Worm (Caenorhabditis elegans) whole organism, young adult: ENCODE data around the gene C29F7.2.

ENCODE experiments used
- B0019.2 ChIP-seq: fragments of 200-800 bp; sonication (Bioruptor generic); conservative IDR thresholded peaks from 2 replicates; pipeline ENCODE4 v1.3.6; 2022; ENCODE audit warnings: missing genetic modification reagents, missing genetic modification characterization, missing compliant biosample characterization
- D2030.7 ChIP-seq: fragments of 200-800 bp; sonication (Bioruptor generic); IDR thresholded peaks from 2 replicates; pipeline ENCODE4 v1.3.6; 2022; ENCODE audit warnings: missing genetic modification reagents, missing genetic modification characterization, missing compliant biosample characterization
- F57A8.1 ChIP-seq: fragments of 200-800 bp; sonication (Bioruptor generic); optimal IDR thresholded peaks from 2 replicates; lab custom pipeline; 2018; ENCODE audit warnings: mild to moderate bottlenecking, missing genetic modification characterization, moderate library complexity, missing compliant biosample characterization
- Y53F4B.3 ChIP-seq: fragments of 200-800 bp; sonication (Bioruptor generic); IDR thresholded peaks from 2 replicates; pipeline ENCODE4 v1.3.6; 2022; ENCODE audit warnings: missing genetic modification reagents, missing genetic modification characterization, missing compliant biosample characterization
- Y67H2A.10 ChIP-seq: fragments of 200-800 bp; sonication (Bioruptor generic); conservative IDR thresholded peaks from 2 replicates; pipeline ENCODE4 v1.3.6; 2022; ENCODE audit warnings: missing genetic modification reagents, missing genetic modification characterization, missing compliant biosample characterization
- ZK185.1 ChIP-seq: sonication (generic microtip); optimal IDR thresholded peaks from 2 replicates; lab custom pipeline; 2016; ENCODE audit warnings: mild to moderate bottlenecking, missing genetic modification characterization, missing compliant biosample characterization; ENCODE audit not compliant: poor library complexity, severe bottlenecking
- akir-1 ChIP-seq: fragments of 200-800 bp; sonication (Bioruptor generic); optimal IDR thresholded peaks from 2 replicates; lab custom pipeline; 2018; ENCODE audit warnings: mild to moderate bottlenecking, missing genetic modification characterization, moderate library complexity, missing compliant biosample characterization
- aptf-3 ChIP-seq: fragments of 200-800 bp; sonication (Bioruptor generic); IDR thresholded peaks from 2 replicates; pipeline ENCODE4 v1.3.6; 2022; ENCODE audit warnings: missing genetic modification characterization, missing compliant biosample characterization
- cebp-1 ChIP-seq, 2 experiments: fragments of 200-800 bp in 1 of 2; sonication (Bioruptor generic) in 1 of 2; sonication (generic microtip) in 1 of 2; IDR thresholded peaks in 1 of 2; optimal IDR thresholded peaks in 1 of 2; 2 replicates each; pipeline versions ENCODE4 v1.3.6 to Lab custom; 2017 to 2022; ENCODE audit warnings: missing compliant biosample characterization in 2 of 2, missing genetic modification characterization in 2 of 2, mild to moderate bottlenecking in 1 of 2, missing genetic modification reagents in 1 of 2, moderate library complexity in 1 of 2
- ceh-58 ChIP-seq: fragments of 200-800 bp; sonication (Bioruptor generic); IDR thresholded peaks from 2 replicates; pipeline ENCODE4 v1.3.6; 2022; ENCODE audit warnings: missing genetic modification characterization, missing compliant biosample characterization
- dpl-1 ChIP-seq: fragments of 150-350 bp; optimal IDR thresholded peaks from 2 replicates; lab custom pipeline; 2014; ENCODE audit warnings: missing biosample characterization, missing genetic modification reagents, missing genetic modification characterization
- egrh-3 ChIP-seq: fragments of 200-800 bp; sonication (Bioruptor generic); IDR thresholded peaks from 2 replicates; pipeline ENCODE4 v1.3.6; 2022; ENCODE audit warnings: missing genetic modification reagents, missing genetic modification characterization, missing compliant biosample characterization
- lag-1 ChIP-seq: fragments of 200-800 bp; sonication (Bioruptor generic); IDR thresholded peaks from 2 replicates; pipeline ENCODE4 v1.3.6; 2022; ENCODE audit warnings: missing genetic modification reagents, missing genetic modification characterization, missing compliant biosample characterization
- lin-35 ChIP-seq, 3 experiments: fragments of 150-350 bp in 2 of 3; sonication (generic microtip) in 1 of 3; optimal IDR thresholded peaks; 2 replicates each; lab custom pipeline; 2014 to 2018; ENCODE audit warnings: missing biosample characterization in 3 of 3, missing genetic modification characterization in 3 of 3, missing genetic modification reagents in 3 of 3
- lin-40 ChIP-seq: sonication (generic microtip); optimal IDR thresholded peaks from 2 replicates; lab custom pipeline; 2016; ENCODE audit warnings: missing genetic modification characterization, mild to moderate bottlenecking, missing compliant biosample characterization, missing genotype, missing genetic modification reagents
- lin-54 ChIP-seq: fragments of 200-800 bp; sonication (Bioruptor generic); optimal IDR thresholded peaks from 2 replicates; lab custom pipeline; 2018; ENCODE audit warnings: mild to moderate bottlenecking, missing genetic modification characterization, missing compliant biosample characterization
- nhr-80 ChIP-seq: sonication (generic microtip); optimal IDR thresholded peaks from 2 replicates; lab custom pipeline; 2016; ENCODE audit warnings: missing genetic modification characterization, missing compliant biosample characterization
- rpc-1 ChIP-seq, 2 experiments: fragments of 150-350 bp in 1 of 2; sonication (generic microtip) in 1 of 2; optimal IDR thresholded peaks; 2 replicates each; lab custom pipeline; 2014 to 2018; ENCODE audit warnings: missing biosample characterization in 1 of 2, missing genetic modification characterization in 1 of 2, missing genetic modification reagents in 1 of 2, missing genotype in 1 of 2
- somi-1 ChIP-seq: fragments of 200-800 bp; sonication (Bioruptor generic); optimal IDR thresholded peaks from 2 replicates; lab custom pipeline; 2018; ENCODE audit warnings: mild to moderate bottlenecking, missing genetic modification characterization, missing compliant biosample characterization
- tbp1 ChIP-seq: fragments of 200-800 bp; sonication (Bioruptor generic); optimal IDR thresholded peaks from 2 replicates; lab custom pipeline; 2018; ENCODE audit warnings: mild to moderate bottlenecking, missing genetic modification characterization, missing compliant biosample characterization
- tbx-9 ChIP-seq: sonication (generic microtip); optimal IDR thresholded peaks from 2 replicates; lab custom pipeline; 2016; ENCODE audit warnings: borderline replicate concordance, missing genetic modification characterization, inconsistent platforms, missing compliant biosample characterization
- unc-130 ChIP-seq: sonication (generic microtip); optimal IDR thresholded peaks from 2 replicates; lab custom pipeline; 2016; ENCODE audit warnings: missing genetic modification reagents, missing genetic modification characterization, missing compliant biosample characterization
- unc-62 ChIP-seq: fragments of 150-350 bp; optimal IDR thresholded peaks from 2 replicates; lab custom pipeline; 2014; ENCODE audit warnings: missing biosample characterization, missing genetic modification reagents, missing genetic modification characterization
- zfh-2 ChIP-seq: fragments of 200-800 bp; sonication (Bioruptor generic); conservative IDR thresholded peaks from 2 replicates; pipeline ENCODE4 v1.3.6; 2022; ENCODE audit warnings: missing genetic modification reagents, missing genetic modification characterization, missing compliant biosample characterization
- zim-3 ChIP-seq: sonication (generic microtip); optimal IDR thresholded peaks from 2 replicates; lab custom pipeline; 2017; ENCODE audit warnings: mild to moderate bottlenecking, missing genetic modification characterization, moderate library complexity, missing compliant biosample characterization
- ztf-22 ChIP-seq: fragments of 200-800 bp; sonication (Bioruptor generic); optimal IDR thresholded peaks from 2 replicates; lab custom pipeline; 2018; ENCODE audit warnings: mild to moderate bottlenecking, missing genetic modification characterization, moderate library complexity, missing compliant biosample characterization
- ztf-26 ChIP-seq: sonication (generic microtip); optimal IDR thresholded peaks from 2 replicates; lab custom pipeline; 2017; ENCODE audit warnings: missing genetic modification characterization, missing compliant biosample characterization
- ztf-28 ChIP-seq: fragments of 200-800 bp; sonication (Bioruptor generic); IDR thresholded peaks from 2 replicates; pipeline ENCODE4 v1.3.6; 2022; ENCODE audit warnings: missing genetic modification reagents, missing genetic modification characterization, missing compliant biosample characterization

The C29F7.2 gene

DNA sequence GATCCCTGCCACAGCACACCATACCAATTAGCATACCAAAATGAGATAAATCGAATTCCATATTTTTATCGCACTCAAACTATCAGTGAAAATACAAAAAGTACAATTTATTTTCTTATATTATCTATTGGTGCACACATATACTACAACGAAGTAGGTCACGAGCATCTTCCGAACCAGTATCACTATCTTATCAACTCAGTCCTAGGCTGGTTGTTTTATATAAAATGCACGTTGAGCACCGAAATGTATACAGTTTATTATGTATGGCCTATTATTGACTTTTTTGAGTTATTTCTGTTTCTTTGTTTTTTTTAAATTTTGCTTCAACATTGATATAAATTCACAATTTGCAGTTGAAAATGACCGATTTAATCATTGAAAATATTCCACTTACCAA lies at the start of gene C29F7.2:
Gene C29F7.2 (plus strand): TSS at position 357 of the 400 bp plus-strand sequence.
- TF ChIP-seq nhr-80 (tag; lab: Kevin White, UChicago) (peak; percentile 44), ceh-58 (no peak), tbp1 (GFP tag; lab: Kevin White, UChicago) (peak; percentile 31)
- TF ChIP-seq, all 124 proteins: peak for 2

DNA sequence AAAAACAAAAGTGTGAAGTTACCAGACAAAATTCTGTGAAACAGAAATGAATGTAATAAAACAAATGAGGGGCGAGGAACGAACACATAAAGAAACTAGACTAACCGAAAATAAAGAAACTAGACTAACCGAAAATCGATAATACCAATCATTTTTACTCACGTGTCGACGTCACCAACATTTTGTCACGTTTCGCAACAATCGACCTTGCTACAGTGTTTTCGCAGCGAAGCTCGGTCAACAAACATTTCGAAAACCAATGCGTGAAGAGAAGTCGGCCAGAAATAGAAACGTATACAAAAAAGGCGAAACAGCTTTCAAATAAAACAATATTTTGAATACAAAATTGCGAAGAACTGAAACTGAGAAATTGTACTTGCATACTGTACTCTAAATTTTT lies 48.9 kb upstream of the C29F7.2 start:
- peak; percentile 69; the same call in 1 of the 2 replicates for TF ChIP-seq cebp-1 (GFP tag; IDR thresholded peaks at IDR 0.05; lab: Robert Waterston, UW)
- peak; percentile 87 for TF ChIP-seq cebp-1 (tag; optimal IDR thresholded peaks at IDR 0.05; lab: Kevin White, UChicago)
- no peak for TF ChIP-seq B0019.2
- no peak for TF ChIP-seq unc-130 (GFP tag; lab: Kevin White, UChicago)
- TF ChIP-seq, all 124 proteins: peak for 1

DNA sequence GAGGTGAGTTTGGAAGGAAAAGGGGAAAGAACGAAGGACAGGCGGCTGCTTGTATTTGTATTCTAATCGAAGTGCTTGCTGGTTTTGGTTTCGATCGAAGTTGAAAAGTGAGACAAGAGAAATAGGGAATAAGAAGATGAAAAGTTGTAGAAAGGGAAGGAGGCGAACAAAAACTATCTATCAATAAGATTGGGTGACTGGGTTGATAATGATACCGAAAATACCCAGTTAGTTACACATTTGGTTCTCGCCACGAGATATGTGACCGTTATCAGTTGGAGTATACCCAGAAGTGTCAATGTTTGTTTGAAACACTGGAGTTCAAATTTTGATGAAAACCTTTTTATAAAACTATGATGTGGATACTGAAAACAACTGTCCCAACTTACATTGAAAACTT lies 47.6 kb upstream of the C29F7.2 start:
- TF ChIP-seq dpl-1 (no peak), ztf-22 (GFP tag; lab: Kevin White, UChicago) (peak; percentile 50), unc-62 (GFP tag; lab: Kevin White, UChicago) (no peak), cebp-1 (GFP tag; IDR thresholded peaks at IDR 0.05; lab: Robert Waterston, UW) (no peak), cebp-1 (tag; optimal IDR thresholded peaks at IDR 0.05; lab: Kevin White, UChicago) (peak; percentile 0), nhr-80 (tag; lab: Kevin White, UChicago) (peak; percentile 92)

DNA sequence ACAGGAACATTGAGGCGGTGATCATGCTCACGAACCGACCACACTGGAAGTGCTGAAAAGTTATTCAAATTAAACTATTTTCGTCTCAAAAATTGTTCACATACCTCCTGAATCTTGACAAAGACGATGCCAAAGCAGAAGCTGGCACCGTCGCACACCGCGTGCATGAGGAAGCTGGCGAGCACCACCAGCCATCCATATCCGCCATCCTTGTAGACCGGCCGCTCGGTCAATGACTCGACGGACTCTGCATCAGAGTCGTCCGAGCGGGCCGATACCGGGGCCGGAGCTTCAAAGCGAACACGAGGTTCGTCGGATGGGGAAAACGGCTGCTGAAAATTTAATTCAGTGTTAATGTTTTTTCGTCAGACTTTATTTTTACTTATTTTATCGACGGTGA lies 39.7 kb upstream of the C29F7.2 start:
- TF ChIP-seq egrh-3 (GFP tag; lab: Robert Waterston, UW) (peak; percentile 48; the same call in 1 of the 2 replicates), F57A8.1 (GFP tag; lab: Kevin White, UChicago) (no peak), zfh-2 (GFP tag; lab: Robert Waterston, UW) (peak; percentile 78), lag-1 (GFP tag; lab: Robert Waterston, UW) (no peak)

DNA sequence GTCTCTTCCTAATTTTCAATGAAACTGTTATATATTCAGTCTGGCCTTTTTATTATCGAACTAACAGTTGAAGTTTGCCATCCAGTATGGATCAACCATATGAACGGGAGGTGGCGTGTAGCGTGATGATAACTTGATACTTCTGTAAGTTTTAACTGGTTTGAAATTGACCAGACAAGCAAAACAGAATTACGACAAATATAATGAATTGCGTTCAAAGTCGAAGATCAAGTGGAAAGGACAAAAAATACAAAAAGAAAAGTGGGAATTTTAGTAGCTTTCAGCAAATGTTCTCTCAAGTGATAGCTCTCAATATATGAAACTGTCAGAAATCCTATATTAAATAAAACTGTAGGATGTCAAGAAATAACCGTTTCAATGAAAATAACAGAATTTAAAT lies 39.0 kb upstream of the C29F7.2 start, which contains the start of the genes C49F8.14 and gem-1:
Gene C49F8.14 (minus strand): TSS at position 99 of the 400 bp plus-strand sequence.
Gene gem-1 (minus strand): TSS at position 142 of the 400 bp plus-strand sequence.
- TF ChIP-seq lin-35 (GFP tag; optimal IDR thresholded peaks at IDR 0.05; lab: Kevin White, UChicago) (no peak), akir-1 (no peak), lin-40 (tag; lab: Kevin White, UChicago) (no peak), ztf-22 (GFP tag; lab: Kevin White, UChicago) (no peak), ztf-28 (GFP tag; lab: Robert Waterston, UW) (no peak), lin-54 (GFP tag; lab: Kevin White, UChicago) (no peak), zfh-2 (GFP tag; lab: Robert Waterston, UW) (no peak), ztf-26 (tag; lab: Kevin White, UChicago) (no peak), aptf-3 (GFP tag; lab: Robert Waterston, UW) (no peak)

DNA sequence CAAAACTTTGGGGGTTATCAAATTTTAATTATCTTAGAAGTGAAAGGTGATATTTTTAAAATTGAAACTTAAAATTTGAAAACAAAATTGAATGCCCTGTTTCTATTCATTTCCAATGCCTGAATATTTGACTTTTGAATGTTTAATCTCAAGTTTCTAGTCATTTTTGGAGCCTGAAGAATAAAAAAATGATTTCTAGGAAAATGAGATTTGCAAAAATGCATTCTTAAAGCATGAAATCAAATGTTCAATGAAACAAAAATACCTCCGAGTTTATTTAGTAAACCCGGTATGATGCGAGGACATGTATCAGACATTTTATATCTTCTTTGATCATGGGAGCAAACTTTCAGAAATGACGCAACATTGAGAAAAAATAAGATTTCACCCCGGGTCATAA lies 36.8 kb upstream of the C29F7.2 start:
- TF ChIP-seq tbx-9 (tag; lab: Kevin White, UChicago) = no peak
- no peak for TF ChIP-seq zim-3 (tag; lab: Kevin White, UChicago)
- no peak for TF ChIP-seq D2030.7 (GFP tag; lab: Robert Waterston, UW)
- TF ChIP-seq Y67H2A.10 (GFP tag; lab: Robert Waterston, UW) = no peak
- no peak for TF ChIP-seq rpc-1 (optimal IDR thresholded peaks at IDR 0.05; lab: Kevin White, UChicago)
- TF ChIP-seq rpc-1 (tag; optimal IDR thresholded peaks at IDR 0.05; lab: Kevin White, UChicago) = no peak
- TF ChIP-seq somi-1 (GFP tag; lab: Kevin White, UChicago) = no peak
- no peak for TF ChIP-seq Y53F4B.3 (GFP tag; lab: Robert Waterston, UW)
- TF ChIP-seq ZK185.1 (tag; lab: Kevin White, UChicago) = no peak
